Fruit fly (Drosophila melanogaster): ENCODE results near the gene YL-1.

YL-1 gene

dm6 chr2L:10967257-10968008, 2.8 kb upstream of the YL-1 start (continued):
- TF ChIP-seq cad (GFP tag; optimal IDR thresholded peaks at IDR 0.05) (peak; percentile 32), ara (GFP tag; IDR thresholded peaks at IDR 0.05) (no peak), Opbp (GFP tag; IDR thresholded peaks at IDR 0.05; ENCODE audit: partially characterized antibody) (no peak), CG1603 (tag; optimal IDR thresholded peaks at IDR 0.05) (peak; percentile 15), CG7839 (tag; optimal IDR thresholded peaks at IDR 0.05) (no peak)

- TF ChIP-seq Lpt (GFP tag; optimal IDR thresholded peaks at IDR 0.05) (no peak), bigmax (GFP tag; optimal IDR thresholded peaks at IDR 0.05) (no peak), CG3847 (GFP tag; IDR thresholded peaks at IDR 0.05) (0 out of 2 replicates have a peak, but pooled peaks have one; percentile 29), CG1603 (tag; optimal IDR thresholded peaks at IDR 0.05) (peak; percentile 35), CG34224 (GFP tag; IDR thresholded peaks at IDR 0.05; ENCODE audit: partially characterized antibody) (peak; percentile 19; the same call in 1 of the 3 replicates), chn (GFP tag; optimal IDR thresholded peaks at IDR 0.05) (no peak), CG15269 (tag; optimal IDR thresholded peaks at IDR 0.05) (no peak), CG3838 (GFP tag; optimal IDR thresholded peaks at IDR 0.05) (no peak), YL-1 (GFP tag; optimal IDR thresholded peaks at IDR 0.05) (peak; percentile 79), Hr3 (GFP tag; optimal IDR thresholded peaks at IDR 0.05) (no peak), hbn (GFP tag; IDR thresholded peaks at IDR 0.05; ENCODE audit: partially characterized antibody) (0 out of 2 replicates have a peak, but pooled peaks have one; percentile 11), row (GFP tag; IDR thresholded peaks at IDR 0.05) (peak; percentile 6; the same call in 1 of the 3 replicates), Myb (GFP tag; optimal IDR thresholded peaks at IDR 0.05) (peak; percentile 8), CG34422 (GFP tag; IDR thresholded peaks at IDR 0.05) (peak; percentile 7; the same call in 1 of the 3 replicates), BEAF-32 (GFP tag; optimal IDR thresholded peaks at IDR 0.05) (peak; percentile 22), B-H2 (GFP tag; optimal IDR thresholded peaks at IDR 0.05) (no peak), trem (tag; optimal IDR thresholded peaks at IDR 0.05) (peak; percentile 48), CG9797 (GFP tag; optimal IDR thresholded peaks at IDR 0.05) (peak; percentile 68), CG6791 (GFP tag; IDR thresholded peaks at IDR 0.05; ENCODE audit: partially characterized antibody) (0 out of 3 replicates have a peak, but pooled peaks have one; percentile 13), gfzf (GFP tag; optimal IDR thresholded peaks at IDR 0.05) (peak; percentile 80), fu2 (GFP tag; optimal IDR thresholded peaks at IDR 0.05) (no peak), CG10267 (tag; optimal IDR thresholded peaks at IDR 0.05) (peak; percentile 41), MBD-R2 (GFP tag; IDR thresholded peaks at IDR 0.05) (peak; percentile 35; the same call in 1 of the 2 replicates), pzg (GFP tag; optimal IDR thresholded peaks at IDR 0.05) (peak; percentile 59), hb (GFP tag; IDR thresholded peaks at IDR 0.05; ENCODE audit: partially characterized antibody) (no peak), CG2712 (tag; optimal IDR thresholded peaks at IDR 0.05) (peak; percentile 3), CG14710 (tag; optimal IDR thresholded peaks at IDR 0.05) (peak; percentile 17), CG13287 (GFP tag; IDR thresholded peaks at IDR 0.05; ENCODE audit: partially characterized antibody) (peak; percentile 28; the same call in 1 of the 2 replicates), stwl (tag; optimal IDR thresholded peaks at IDR 0.05) (peak; percentile 81), CG17186 (GFP tag; optimal IDR thresholded peaks at IDR 0.05) (no peak), en (GFP tag; optimal IDR thresholded peaks at IDR 0.05) (no peak), vvl (GFP tag; IDR thresholded peaks at IDR 0.05) (peak; percentile 8; the same call in 1 of the 2 replicates), E2f2 (GFP tag; IDR thresholded peaks at IDR 0.05) (peak; percentile 79), CG16813 (GFP tag; IDR thresholded peaks at IDR 0.05; ENCODE audit: partially characterized antibody) (no peak), Dp (GFP tag; optimal IDR thresholded peaks at IDR 0.05) (peak; percentile 75), CG4617 (GFP tag; optimal IDR thresholded peaks at IDR 0.05; ENCODE audit: borderline replicate concordance) (peak; percentile 31)
These were observed 2.2 kb upstream of the YL-1 start for dm6 chr2L:10968009-10968383.
